Worm (Caenorhabditis elegans) whole organism, midembryonic: ENCODE data around the gene spt-4.

ENCODE experiments used
- T22C8.4 ChIP-seq: fragments of 200-800 bp; sonication (Bioruptor generic); IDR thresholded peaks from 2 replicates; pipeline ENCODE4 v1.3.6; 2022; ENCODE audit warnings: missing genetic modification characterization, missing compliant biosample characterization
- cog-1 ChIP-seq: sonication (generic microtip); optimal IDR thresholded peaks from 2 replicates; lab custom pipeline; 2016; ENCODE audit warnings: missing genetic modification characterization, missing compliant biosample characterization
- flt-1 ChIP-seq: fragments of 200-800 bp; sonication (Bioruptor generic); IDR thresholded peaks from 2 replicates; pipeline ENCODE4 v1.3.6; 2022; ENCODE audit warnings: missing genetic modification characterization, missing compliant biosample characterization
- klf-2 ChIP-seq: fragments of 200-800 bp; sonication (Bioruptor generic); conservative IDR thresholded peaks from 2 replicates; pipeline ENCODE4 v1.3.6; 2022; ENCODE audit warnings: missing genetic modification reagents, missing genetic modification characterization, missing compliant biosample characterization
- med-1 ChIP-seq: sonication (generic microtip); optimal IDR thresholded peaks from 2 replicates; lab custom pipeline; 2017; ENCODE audit warnings: missing genetic modification characterization, mild to moderate bottlenecking, missing compliant biosample characterization, antibody characterized with exemption, missing genetic modification reagents; ENCODE audit not compliant: insufficient read depth
- ref-1 ChIP-seq: fragments of 200-800 bp; sonication (Bioruptor generic); conservative IDR thresholded peaks from 2 replicates; pipeline ENCODE4 v1.3.6; 2022; ENCODE audit warnings: missing genetic modification reagents, missing genetic modification characterization, missing compliant biosample characterization
- tab-1 ChIP-seq: fragments of 200-800 bp; sonication (Bioruptor generic); IDR thresholded peaks from 2 replicates; pipeline ENCODE4 v1.3.6; 2022; ENCODE audit warnings: missing genetic modification characterization, missing compliant biosample characterization
- ztf-23 ChIP-seq: fragments of 200-800 bp; sonication (Bioruptor generic); IDR thresholded peaks from 2 replicates; pipeline ENCODE4 v1.3.6; 2022; ENCODE audit warnings: missing genetic modification reagents, missing genetic modification characterization, missing compliant biosample characterization
- ztf-29 ChIP-seq: fragments of 200-800 bp; sonication (Bioruptor generic); IDR thresholded peaks from 2 replicates; pipeline ENCODE4 v1.3.6; 2022; ENCODE audit warnings: missing genetic modification reagents, missing genetic modification characterization, missing compliant biosample characterization

Gene spt-4

DNA sequence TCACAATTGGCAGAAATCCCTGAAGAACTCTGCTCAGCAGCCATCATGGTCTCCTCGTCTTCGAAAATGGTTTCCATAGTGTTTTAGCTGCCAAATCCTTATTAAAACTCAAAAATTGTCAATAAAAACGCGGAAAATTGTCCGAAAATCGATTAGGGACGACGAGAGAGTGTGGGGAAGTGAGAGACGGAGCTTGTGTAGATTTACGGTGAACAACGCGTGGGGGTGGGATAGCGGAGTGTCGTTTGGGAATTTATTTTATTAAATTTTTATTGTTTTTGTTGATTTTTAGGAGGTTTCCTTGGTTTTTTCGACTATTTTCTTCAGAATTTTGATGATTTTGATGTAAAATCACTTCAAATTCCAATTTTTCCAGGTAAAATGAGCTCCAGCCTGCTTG is 17.6 kb upstream of the spt-4 start, which contains the start of the genes F54C4.4 and mrpl-40:
Gene F54C4.4, minus strand, starts transcription at position 199 of the 400 bp plus-strand sequence.
Gene mrpl-40, plus strand, starts transcription at position 377 of the 400 bp plus-strand sequence.
- TF ChIP-seq cog-1 (tag; lab: Kevin White, UChicago) (peak; percentile 33), flt-1 (GFP tag; lab: Robert Waterston, UW) (no peak), T22C8.4 (GFP tag; lab: Robert Waterston, UW) (peak; percentile 86), ref-1 (no peak), tab-1 (GFP tag; lab: Robert Waterston, UW) (no peak), med-1 (GFP tag; lab: Kevin White, UChicago) (no peak), ztf-23 (GFP tag; lab: Robert Waterston, UW) (no peak), klf-2 (GFP tag; lab: Robert Waterston, UW) (no peak)

DNA sequence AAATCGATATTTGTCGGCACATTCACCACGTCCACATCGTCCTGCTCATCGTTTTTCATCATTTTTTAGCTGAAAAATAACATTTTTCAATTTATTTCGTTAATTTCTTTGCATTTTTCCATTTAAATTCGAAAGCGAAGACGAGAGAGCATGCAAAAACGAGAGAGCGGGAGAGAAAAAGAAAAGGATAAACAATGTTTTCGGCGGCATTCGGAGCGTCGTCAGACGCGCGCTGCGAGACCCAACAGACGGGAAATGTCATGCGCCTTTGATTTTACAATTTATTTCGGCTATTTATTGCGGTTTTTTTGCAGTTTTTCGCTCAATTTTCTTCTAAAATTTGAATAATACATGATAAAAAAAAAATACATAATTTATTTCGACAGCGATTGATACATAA is 16.8 kb upstream of the spt-4 start, which contains the start of gene attf-3:
Gene attf-3, minus strand, starts transcription at position 69 of the 400 bp plus-strand sequence.
- no peak for TF ChIP-seq ref-1
- peak; percentile 61 for TF ChIP-seq cog-1 (tag; lab: Kevin White, UChicago)

DNA sequence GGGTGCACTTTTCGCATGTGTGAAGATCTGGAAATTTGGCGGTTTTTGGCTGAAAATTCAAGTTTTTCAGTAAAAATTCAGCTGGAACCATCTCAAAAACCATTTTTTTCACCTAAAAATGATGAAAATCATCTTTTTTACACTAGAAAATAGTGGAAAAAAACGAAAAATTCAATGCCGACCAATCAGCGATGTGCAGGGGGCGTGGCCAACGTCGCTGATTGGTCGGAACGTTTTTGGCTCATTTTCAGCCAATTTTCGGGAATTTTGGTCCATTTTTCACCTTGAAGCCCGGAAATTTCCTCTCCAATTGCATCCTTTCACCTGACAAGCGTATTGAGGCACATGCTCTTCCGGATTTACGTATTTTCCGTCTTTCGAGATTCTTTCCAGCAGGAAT is 14.8 kb upstream of the spt-4 start:
- no peak for TF ChIP-seq ztf-29 (GFP tag; lab: Robert Waterston, UW)

DNA sequence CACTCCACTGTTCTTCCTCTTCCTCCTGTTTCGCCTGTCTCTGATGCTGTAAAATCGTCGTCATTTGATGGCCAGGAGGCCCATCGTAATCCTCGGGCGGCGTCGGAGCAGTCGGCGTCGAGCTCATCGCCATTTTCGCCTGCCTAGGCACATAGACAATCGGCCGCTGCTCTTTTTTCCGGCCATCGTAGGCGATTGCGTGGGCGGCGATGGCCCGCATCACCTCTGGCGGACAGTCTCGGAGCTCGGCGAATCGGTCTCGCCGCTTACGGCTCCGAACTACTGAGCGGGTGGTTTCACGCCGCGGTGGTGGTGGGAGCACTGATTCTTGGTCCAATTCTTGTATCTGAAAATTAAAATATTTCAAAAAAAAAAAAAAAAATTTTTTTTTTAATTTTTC is 2.5 kb upstream of the spt-4 start:
- TF ChIP-seq flt-1 (GFP tag; lab: Robert Waterston, UW) (no peak), klf-2 (GFP tag; lab: Robert Waterston, UW) (no peak), T22C8.4 (GFP tag; lab: Robert Waterston, UW) (no peak), cog-1 (tag; lab: Kevin White, UChicago) (no peak), ref-1 (no peak), ztf-23 (GFP tag; lab: Robert Waterston, UW) (no peak), ztf-29 (GFP tag; lab: Robert Waterston, UW) (no peak), tab-1 (GFP tag; lab: Robert Waterston, UW) (no peak), med-1 (GFP tag; lab: Kevin White, UChicago) (no peak)

DNA sequence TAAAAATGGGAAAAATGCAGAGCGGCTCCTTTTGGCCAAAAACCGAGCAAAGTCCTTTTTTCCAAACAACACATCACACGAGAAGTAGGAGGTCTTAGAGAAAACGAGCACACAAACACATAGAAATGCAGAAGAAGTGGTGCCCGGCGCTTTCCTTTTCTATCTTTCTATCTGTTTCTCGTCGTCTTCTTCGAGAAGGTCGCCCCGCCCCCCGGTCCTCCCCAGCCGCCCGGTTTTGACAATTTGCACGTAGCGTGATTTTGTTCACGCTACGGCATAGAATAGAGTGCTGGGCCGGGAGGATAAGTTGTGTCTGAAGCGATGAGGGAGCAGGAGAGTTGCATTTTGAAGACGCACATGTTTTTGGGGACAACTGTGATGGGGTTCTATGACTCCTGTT is 2.5 kb downstream of the spt-4 start:
- TF ChIP-seq ztf-23 (GFP tag; lab: Robert Waterston, UW) (no peak), T22C8.4 (GFP tag; lab: Robert Waterston, UW) (no peak), ref-1 (no peak), cog-1 (tag; lab: Kevin White, UChicago) (no peak), med-1 (GFP tag; lab: Kevin White, UChicago) (no peak), tab-1 (GFP tag; lab: Robert Waterston, UW) (no peak), klf-2 (GFP tag; lab: Robert Waterston, UW) (no peak), ztf-29 (GFP tag; lab: Robert Waterston, UW) (no peak), flt-1 (GFP tag; lab: Robert Waterston, UW) (no peak)

DNA sequence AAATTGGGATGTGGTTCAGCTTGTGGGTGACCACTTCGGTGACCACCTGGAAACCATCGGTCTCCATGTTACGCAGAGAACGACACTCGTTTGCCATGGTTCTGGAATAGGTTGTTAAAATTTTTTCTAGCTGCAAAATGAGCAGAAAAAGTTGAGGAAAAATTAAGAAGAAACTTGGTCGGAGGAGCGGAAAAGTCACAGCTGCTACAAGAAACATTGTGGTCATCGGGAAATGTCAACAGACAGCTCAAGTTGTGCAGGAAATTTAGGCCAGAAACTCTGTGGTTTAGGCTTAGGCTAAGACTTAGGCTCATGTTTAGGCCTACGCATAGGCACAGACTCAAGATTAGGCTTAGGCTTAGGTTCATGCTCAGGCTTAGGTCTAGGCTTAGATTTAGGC is 3.4 kb downstream of the spt-4 start, which contains the start of gene pck-1:
Gene pck-1, minus strand, starts transcription at position 101 of the 400 bp plus-strand sequence.
- TF ChIP-seq T22C8.4 (GFP tag; lab: Robert Waterston, UW): no peak
- TF ChIP-seq ztf-29 (GFP tag; lab: Robert Waterston, UW): no peak
- no peak for TF ChIP-seq cog-1 (tag; lab: Kevin White, UChicago)
- TF ChIP-seq tab-1 (GFP tag; lab: Robert Waterston, UW): no peak
- TF ChIP-seq flt-1 (GFP tag; lab: Robert Waterston, UW): no peak
- no peak for TF ChIP-seq ref-1
- no peak for TF ChIP-seq ztf-23 (GFP tag; lab: Robert Waterston, UW)
- no peak for TF ChIP-seq med-1 (GFP tag; lab: Kevin White, UChicago)
- no peak for TF ChIP-seq klf-2 (GFP tag; lab: Robert Waterston, UW)

DNA sequence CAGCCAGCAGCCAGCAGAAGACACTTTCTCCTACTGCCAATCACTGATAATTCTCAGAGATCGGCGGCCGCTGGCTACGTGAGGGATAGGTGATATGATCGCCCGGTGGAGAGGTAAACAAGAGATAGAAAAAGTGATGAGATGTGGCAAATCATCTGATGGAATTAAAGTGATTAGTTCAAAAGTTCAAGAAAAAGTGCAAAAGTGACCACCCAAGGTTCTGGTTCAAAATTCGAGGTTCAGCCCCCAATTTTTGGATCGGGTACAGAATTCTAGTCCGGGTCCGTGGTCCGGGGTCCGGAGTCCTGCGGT is 4.0 kb downstream of the spt-4 start:
- no peak for TF ChIP-seq flt-1 (GFP tag; lab: Robert Waterston, UW)
- no peak for TF ChIP-seq med-1 (GFP tag; lab: Kevin White, UChicago)
- no peak for TF ChIP-seq ztf-29 (GFP tag; lab: Robert Waterston, UW)
- no peak for TF ChIP-seq ztf-23 (GFP tag; lab: Robert Waterston, UW)
- no peak for TF ChIP-seq tab-1 (GFP tag; lab: Robert Waterston, UW)
- no peak for TF ChIP-seq klf-2 (GFP tag; lab: Robert Waterston, UW)

DNA sequence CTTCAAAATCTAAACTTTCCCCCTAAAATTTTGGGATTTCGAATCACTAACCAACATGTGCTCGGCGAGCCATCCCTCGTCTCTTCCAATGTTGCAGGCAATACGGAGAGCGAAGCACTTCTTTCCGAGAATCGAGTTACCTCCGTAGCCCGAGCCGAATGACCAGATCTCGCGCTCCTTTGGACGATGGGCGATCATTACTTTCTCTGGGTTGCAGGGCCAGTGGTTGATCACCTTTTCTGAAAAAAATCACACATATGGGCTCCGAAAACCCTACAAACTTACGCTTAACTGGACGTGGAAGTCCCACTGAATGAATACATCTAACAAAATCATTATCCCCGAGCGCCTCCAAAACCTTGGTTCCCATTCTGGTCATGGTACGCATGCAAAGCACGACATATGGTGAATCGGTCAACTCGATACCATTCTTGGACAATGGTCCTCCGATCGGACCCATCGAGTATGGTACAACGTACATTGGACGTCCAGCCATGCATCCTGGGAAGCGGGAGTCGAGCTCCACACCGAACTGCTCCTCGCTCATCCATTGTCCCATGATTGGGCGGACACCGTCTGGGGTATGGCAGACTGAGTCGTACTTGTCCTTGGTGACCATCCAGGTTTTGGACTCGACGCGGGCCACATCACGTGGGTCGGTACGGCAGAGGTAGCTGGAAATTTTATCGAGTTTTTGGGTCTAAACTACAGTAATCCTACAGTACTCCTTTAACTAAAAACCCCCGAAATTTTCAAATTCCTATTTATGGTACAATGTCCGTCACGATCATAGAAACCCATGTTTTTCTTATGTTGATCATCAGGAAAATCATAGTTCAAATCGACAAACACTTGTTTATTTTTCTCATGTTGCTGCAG is 4.6 kb downstream of the spt-4 start:
- TF ChIP-seq cog-1 (tag; lab: Kevin White, UChicago) (no peak), tab-1 (GFP tag; lab: Robert Waterston, UW) (no peak), flt-1 (GFP tag; lab: Robert Waterston, UW) (no peak), T22C8.4 (GFP tag; lab: Robert Waterston, UW) (no peak), med-1 (GFP tag; lab: Kevin White, UChicago) (no peak), ztf-23 (GFP tag; lab: Robert Waterston, UW) (no peak), ref-1 (no peak), ztf-29 (GFP tag; lab: Robert Waterston, UW) (no peak), klf-2 (GFP tag; lab: Robert Waterston, UW) (no peak)

DNA sequence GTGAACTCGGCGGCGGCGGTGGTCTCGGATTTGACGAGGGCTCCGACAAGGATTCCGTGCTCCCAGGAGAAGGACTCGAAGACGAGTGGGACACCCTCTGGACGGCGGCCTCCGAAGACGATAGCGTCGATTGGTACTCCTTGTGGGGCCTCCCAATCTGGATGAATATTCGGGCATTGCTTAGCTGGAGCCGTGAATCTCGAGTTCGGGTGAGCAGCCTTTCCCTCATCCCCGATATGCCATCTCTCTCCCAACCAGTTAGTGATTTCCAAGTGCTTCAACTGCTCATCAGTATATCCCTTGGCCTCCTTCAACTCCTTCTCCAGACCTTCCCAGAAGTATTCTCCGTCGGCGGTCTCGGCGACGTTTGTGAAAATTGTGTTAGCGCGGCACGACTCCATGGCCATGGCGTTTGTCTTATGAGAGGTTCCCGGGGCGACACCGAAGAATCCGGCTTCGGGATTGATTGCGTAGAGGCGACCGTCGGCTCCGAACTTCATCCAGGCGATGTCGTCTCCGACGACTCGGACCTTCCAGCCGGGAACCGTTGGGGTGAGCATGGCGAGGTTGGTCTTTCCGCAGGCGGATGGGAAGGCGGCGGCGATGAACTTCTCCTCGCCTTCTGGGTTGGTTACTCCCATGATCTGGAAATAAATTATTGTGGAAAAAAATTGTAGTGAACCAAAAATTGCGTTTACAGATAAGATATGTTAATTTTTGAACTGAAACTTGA is 5.8 kb downstream of the spt-4 start:
- TF ChIP-seq tab-1 (GFP tag; lab: Robert Waterston, UW) (no peak), med-1 (GFP tag; lab: Kevin White, UChicago) (no peak), ref-1 (no peak), klf-2 (GFP tag; lab: Robert Waterston, UW) (no peak), T22C8.4 (GFP tag; lab: Robert Waterston, UW) (no peak), ztf-29 (GFP tag; lab: Robert Waterston, UW) (no peak), flt-1 (GFP tag; lab: Robert Waterston, UW) (no peak)
